Fruit fly (Drosophila melanogaster) whole organism, embryonic: ENCODE results near the gene CG9360.

ENCODE experiments used
- Atf-2 ChIP-seq: fragments of 200-800 bp; sonication (Bioruptor generic); optimal IDR thresholded peaks from 2 replicates; lab custom pipeline; 2016; ENCODE audit warnings: missing biosample characterization, missing genetic modification characterization
- B-H2 ChIP-seq: fragments of 200-800 bp; sonication (Bioruptor generic); optimal IDR thresholded peaks from 2 replicates; lab custom pipeline; 2018; ENCODE audit warnings: missing biosample characterization, mild to moderate bottlenecking, missing genetic modification characterization
- CG13123 ChIP-seq: fragments of 200-800 bp; sonication (Bioruptor generic); optimal IDR thresholded peaks from 2 replicates; lab custom pipeline; 2016; ENCODE audit warnings: missing biosample characterization, missing genetic modification characterization
- CG13287 ChIP-seq: fragments of 200-800 bp; sonication (Bioruptor generic); IDR thresholded peaks from 2 replicates; pipeline ENCODE4 v1.3.6; 2022; ENCODE audit warnings: missing biosample characterization, missing genetic modification characterization; ENCODE audit not compliant: partially characterized antibody
- CG13424 ChIP-seq: fragments of 200-800 bp; sonication (Bioruptor generic); optimal IDR thresholded peaks from 2 replicates; lab custom pipeline; 2019; ENCODE audit warnings: missing biosample characterization, mild to moderate bottlenecking, missing genetic modification characterization, moderate library complexity
- CG14710 ChIP-seq: fragments of 200-800 bp; sonication (Bioruptor generic); optimal IDR thresholded peaks from 3 replicates; lab custom pipeline; 2019; ENCODE audit warnings: missing biosample characterization, mild to moderate bottlenecking, missing genetic modification characterization, moderate library complexity
- CG14860 ChIP-seq: fragments of 200-800 bp; sonication (Bioruptor generic); IDR thresholded peaks from 3 replicates; pipeline ENCODE4 v1.3.6; 2022; ENCODE audit warnings: missing biosample characterization, missing genetic modification characterization; ENCODE audit not compliant: partially characterized antibody
- CG1647 ChIP-seq: fragments of 200-800 bp; sonication (Bioruptor generic); optimal IDR thresholded peaks from 3 replicates; lab custom pipeline; 2016; ENCODE audit warnings: missing biosample characterization, missing genetic modification characterization
- CG16813 ChIP-seq: fragments of 200-800 bp; sonication (Bioruptor generic); IDR thresholded peaks from 3 replicates; pipeline ENCODE4 v1.3.6; 2022; ENCODE audit warnings: missing biosample characterization, missing genetic modification characterization; ENCODE audit not compliant: partially characterized antibody
- CG16863 ChIP-seq: fragments of 200-800 bp; sonication (Bioruptor generic); optimal IDR thresholded peaks from 3 replicates; lab custom pipeline; 2016; ENCODE audit warnings: missing biosample characterization, missing genetic modification characterization
- CG2199 ChIP-seq: fragments of 200-800 bp; sonication (Bioruptor generic); IDR thresholded peaks from 3 replicates; pipeline ENCODE4 v1.3.6; 2022; ENCODE audit warnings: missing biosample characterization, missing genetic modification characterization
- CG3065 ChIP-seq: fragments of 200-800 bp; sonication (Bioruptor generic); optimal IDR thresholded peaks from 2 replicates; lab custom pipeline; 2016; ENCODE audit warnings: missing biosample characterization, missing genetic modification characterization
- CG33213 ChIP-seq: fragments of 200-800 bp; sonication (Bioruptor generic); optimal IDR thresholded peaks from 3 replicates; lab custom pipeline; 2016; ENCODE audit warnings: missing biosample characterization, missing genetic modification characterization
- CG34376 ChIP-seq: fragments of 200-800 bp; sonication (Bioruptor generic); optimal IDR thresholded peaks from 2 replicates; lab custom pipeline; 2018; ENCODE audit warnings: missing biosample characterization, mild to moderate bottlenecking, missing genetic modification characterization
- CG3726 ChIP-seq: fragments of 200-800 bp; sonication (Bioruptor generic); IDR thresholded peaks from 3 replicates; pipeline ENCODE4, ENCODE4 v1.3.6; 2022; ENCODE audit warnings: missing biosample characterization, missing genetic modification characterization
- CG4707 ChIP-seq: fragments of 200-800 bp; sonication (Bioruptor generic); optimal IDR thresholded peaks from 2 replicates; lab custom pipeline; 2018; ENCODE audit warnings: missing biosample characterization, mild to moderate bottlenecking, missing genetic modification characterization, moderate library complexity
- CG8478 ChIP-seq: fragments of >200 bp; optimal IDR thresholded peaks from 2 replicates; lab custom pipeline; 2018
- CG9797 ChIP-seq: fragments of 200-800 bp; sonication (Bioruptor generic); optimal IDR thresholded peaks from 3 replicates; lab custom pipeline; 2018; ENCODE audit warnings: missing biosample characterization, mild to moderate bottlenecking, missing genetic modification characterization
- CTCF ChIP-seq: fragments of 200-800 bp; sonication (Bioruptor generic); optimal IDR thresholded peaks from 2 replicates; lab custom pipeline; 2017; ENCODE audit warnings: missing biosample characterization, mild to moderate bottlenecking, missing genetic modification characterization, moderate library complexity
- Dad ChIP-seq: fragments of 200-800 bp; sonication (Bioruptor generic); optimal IDR thresholded peaks from 3 replicates; lab custom pipeline; 2016; ENCODE audit warnings: missing biosample characterization, missing genetic modification characterization
- Dip3 ChIP-seq: fragments of 200-800 bp; sonication (Bioruptor generic); optimal IDR thresholded peaks from 3 replicates; lab custom pipeline; 2016; ENCODE audit warnings: missing biosample characterization, missing genetic modification characterization
- Drgx ChIP-seq: fragments of 200-800 bp; sonication (Bioruptor generic); IDR thresholded peaks from 2 replicates; pipeline ENCODE4 v1.3.6; 2022; ENCODE audit warnings: missing biosample characterization, missing genetic modification characterization
- Ets97D ChIP-seq: fragments of 200-800 bp; sonication (Bioruptor generic); optimal IDR thresholded peaks from 3 replicates; lab custom pipeline; 2016; ENCODE audit warnings: missing biosample characterization, missing genetic modification characterization
- MESR4 ChIP-seq: fragments of 200-800 bp; sonication (Bioruptor generic); optimal IDR thresholded peaks from 2 replicates; lab custom pipeline; 2018; ENCODE audit warnings: missing biosample characterization, mild to moderate bottlenecking, missing genetic modification characterization, moderate library complexity
- MTF-1 ChIP-seq: fragments of 200-800 bp; sonication (Bioruptor generic); optimal IDR thresholded peaks from 2 replicates; lab custom pipeline; 2018; ENCODE audit warnings: missing biosample characterization, mild to moderate bottlenecking, missing genetic modification characterization, borderline replicate concordance
- Med ChIP-seq: fragments of 200-800 bp; sonication (Bioruptor generic); peaks from one replicate; lab custom pipeline; 2016; ENCODE audit warnings: missing biosample characterization, missing genetic modification characterization, mild to moderate bottlenecking, inconsistent platforms, moderate library complexity
- Meics ChIP-seq: fragments of 200-800 bp; sonication (Bioruptor generic); optimal IDR thresholded peaks from 2 replicates; lab custom pipeline; 2017; ENCODE audit warnings: missing biosample characterization, mild to moderate bottlenecking, missing genetic modification characterization
- Nf-YA ChIP-seq: fragments of 200-800 bp; sonication (Bioruptor generic); IDR thresholded peaks from 2 replicates; pipeline ENCODE4 v1.3.6; 2022; ENCODE audit warnings: missing biosample characterization, missing genetic modification characterization
- Oli ChIP-seq: fragments of 200-800 bp; sonication (Bioruptor generic); optimal IDR thresholded peaks from 2 replicates; lab custom pipeline; 2018; ENCODE audit warnings: missing biosample characterization, mild to moderate bottlenecking, missing genetic modification characterization, moderate library complexity
- Opbp ChIP-seq: fragments of 200-800 bp; sonication (Bioruptor generic); IDR thresholded peaks from 3 replicates; pipeline ENCODE4 v1.3.6; 2022; ENCODE audit warnings: missing biosample characterization, missing genetic modification characterization; ENCODE audit not compliant: partially characterized antibody
- TFAM ChIP-seq: fragments of 200-800 bp; sonication (Bioruptor generic); optimal IDR thresholded peaks from 2 replicates; lab custom pipeline; 2017; ENCODE audit warnings: missing biosample characterization, missing genetic modification characterization, inconsistent platforms
- Tbp ChIP-seq: fragments of >200 bp; optimal IDR thresholded peaks from 2 replicates; lab custom pipeline; 2018; ENCODE audit warnings: missing biosample characterization, missing genetic modification characterization
- bcd ChIP-seq: fragments of 200-800 bp; sonication (Bioruptor generic); optimal IDR thresholded peaks from 2 replicates; lab custom pipeline; 2017; ENCODE audit warnings: missing biosample characterization, mild to moderate bottlenecking, missing genetic modification characterization
- cg ChIP-seq: fragments of 200-800 bp; sonication (Bioruptor generic); optimal IDR thresholded peaks from 3 replicates; lab custom pipeline; 2019; ENCODE audit warnings: missing biosample characterization, mild to moderate bottlenecking, missing genetic modification characterization, moderate library complexity
- exex ChIP-seq: fragments of 200-800 bp; sonication (Bioruptor generic); optimal IDR thresholded peaks from 4 replicates; lab custom pipeline; 2018; ENCODE audit warnings: missing biosample characterization, mild to moderate bottlenecking, missing genetic modification characterization, moderate library complexity
- fu2 ChIP-seq: fragments of 200-800 bp; sonication (Bioruptor generic); optimal IDR thresholded peaks from 2 replicates; lab custom pipeline; 2016; ENCODE audit warnings: missing biosample characterization, missing genetic modification characterization
- ken ChIP-seq: fragments of 200-800 bp; sonication (Bioruptor generic); IDR thresholded peaks from 3 replicates; pipeline ENCODE4 v1.3.6; 2022; ENCODE audit warnings: missing biosample characterization, missing genetic modification characterization
- nerfin-1 ChIP-seq: fragments of 200-800 bp; sonication (Bioruptor generic); optimal IDR thresholded peaks from 3 replicates; lab custom pipeline; 2019; ENCODE audit warnings: missing biosample characterization, mild to moderate bottlenecking, missing genetic modification characterization, moderate library complexity
- pfk ChIP-seq: fragments of 200-800 bp; sonication (Bioruptor generic); optimal IDR thresholded peaks from 2 replicates; lab custom pipeline; 2018; ENCODE audit warnings: missing biosample characterization, mild to moderate bottlenecking, missing genetic modification characterization, moderate library complexity
- salm ChIP-seq: fragments of 200-800 bp; sonication (Bioruptor generic); optimal IDR thresholded peaks from 2 replicates; lab custom pipeline; 2018; ENCODE audit warnings: missing biosample characterization, mild to moderate bottlenecking, missing genetic modification characterization
- sd ChIP-seq: fragments of 200-800 bp; sonication (Bioruptor generic); optimal IDR thresholded peaks from 3 replicates; lab custom pipeline; 2018; ENCODE audit warnings: missing biosample characterization, mild to moderate bottlenecking, missing genetic modification characterization, moderate library complexity
- sug ChIP-seq: fragments of 200-800 bp; optimal IDR thresholded peaks from 2 replicates; lab custom pipeline; 2019; ENCODE audit warnings: missing biosample characterization, mild to moderate bottlenecking, missing genetic modification characterization, moderate library complexity
- toy ChIP-seq: fragments of 200-800 bp; sonication (Bioruptor generic); IDR thresholded peaks from 2 replicates; pipeline ENCODE4 v1.3.6; 2022; ENCODE audit warnings: missing biosample characterization, missing genetic modification characterization
- ttk ChIP-seq: fragments of 200-800 bp; sonication (Bioruptor generic); IDR thresholded peaks from 2 replicates; pipeline ENCODE4 v2.1.2; 2022; ENCODE audit warnings: missing biosample characterization, missing genetic modification characterization
- vfl ChIP-seq: fragments of 200-800 bp; sonication (Bioruptor generic); optimal IDR thresholded peaks from 2 replicates; lab custom pipeline; 2016; ENCODE audit warnings: missing biosample characterization, missing genetic modification characterization
- vvl ChIP-seq: fragments of 200-800 bp; sonication (Bioruptor generic); IDR thresholded peaks from 2 replicates; pipeline ENCODE4 v1.3.6; 2022; ENCODE audit warnings: missing biosample characterization, missing genetic modification characterization
- wek ChIP-seq: fragments of 200-800 bp; sonication (Bioruptor generic); optimal IDR thresholded peaks from 3 replicates; lab custom pipeline; 2018; ENCODE audit warnings: missing biosample characterization, mild to moderate bottlenecking, missing genetic modification characterization, moderate library complexity
- zfh2 ChIP-seq: fragments of 200-800 bp; sonication (Bioruptor generic); optimal IDR thresholded peaks from 2 replicates; lab custom pipeline; 2016; ENCODE audit warnings: missing biosample characterization, missing genetic modification characterization

The CG9360 gene

dm6 chrX:11720138-11720537 lies 44.3 kb downstream of the CG9360 start, which contains the start of gene Tango10 (continued):
- TF ChIP-seq pfk (GFP tag; lab: Kevin White, UChicago), result no peak
- no peak for TF ChIP-seq Nf-YA
- no peak for TF ChIP-seq Oli (tag; lab: Kevin White, UChicago)
- peak; percentile 38 for TF ChIP-seq CG9797 (GFP tag; lab: Kevin White, UChicago)
- no peak for TF ChIP-seq CG4707 (GFP tag; lab: Kevin White, UChicago)
- peak; percentile 81 for TF ChIP-seq CG13424 (tag; lab: Kevin White, UChicago)
- TF ChIP-seq wek (GFP tag; lab: Kevin White, UChicago), result no peak
- TF ChIP-seq Dip3 (GFP tag; lab: Kevin White, UChicago), result peak; percentile 36
- TF ChIP-seq CG33213 (GFP tag; lab: Kevin White, UChicago), result peak; percentile 17
- peak; percentile 46; the same call in 1 of the 2 replicates for TF ChIP-seq vvl (GFP tag; lab: Robert Waterston, UW)
- no peak for TF ChIP-seq CG3065 (GFP tag; lab: Kevin White, UChicago)
- no peak for TF ChIP-seq CG8478
- peak; percentile 20 for TF ChIP-seq bcd (GFP tag; lab: Kevin White, UChicago)
- TF ChIP-seq CTCF, result peak; percentile 24
- TF ChIP-seq vfl, result peak; percentile 27
- TF ChIP-seq B-H2, result no peak
- peak; percentile 12 for TF ChIP-seq exex (tag; lab: Kevin White, UChicago)
- TF ChIP-seq fu2, result peak; percentile 51
- no peak for TF ChIP-seq toy (GFP tag; lab: Robert Waterston, UW)
- TF ChIP-seq MESR4 (GFP tag; lab: Kevin White, UChicago), result peak; percentile 69
- peak; percentile 80 for TF ChIP-seq CG14710
- peak; percentile 2 for TF ChIP-seq Atf-2 (GFP tag; lab: Kevin White, UChicago)
- no peak for TF ChIP-seq Tbp (GFP tag; lab: Kevin White, UChicago)
- TF ChIP-seq CG16813 (GFP tag; lab: Robert Waterston, UW), result peak; percentile 79
- peak; percentile 71; the same call in 2 of the 3 replicates for TF ChIP-seq CG14860 (GFP tag; lab: Robert Waterston, UW)
- no peak for TF ChIP-seq Drgx
- TF ChIP-seq Opbp (GFP tag; lab: Robert Waterston, UW), result peak; percentile 60; the same call in 2 of the 3 replicates
- TF ChIP-seq salm (tag; lab: Kevin White, UChicago), result no peak
- no peak for TF ChIP-seq ttk (GFP tag; lab: Robert Waterston, UW)
- no peak for TF ChIP-seq MTF-1 (GFP tag; lab: Kevin White, UChicago)
- no peak for TF ChIP-seq CG3726 (GFP tag; lab: Robert Waterston, UW)

- TF ChIP-seq CG34376 (GFP tag; lab: Kevin White, UChicago), result peak; percentile 67
- TF ChIP-seq Ets97D, result no peak
- TF ChIP-seq Meics (GFP tag; lab: Kevin White, UChicago), result no peak
- no peak for TF ChIP-seq ken (GFP tag; lab: Robert Waterston, UW)
- peak; percentile 0 for TF ChIP-seq Med
- TF ChIP-seq TFAM (GFP tag; lab: Kevin White, UChicago), result no peak
- no peak for TF ChIP-seq CG2199 (GFP tag; lab: Robert Waterston, UW)
- TF ChIP-seq Dip3 (GFP tag; lab: Kevin White, UChicago), result no peak
- TF ChIP-seq CG13123 (GFP tag; lab: Kevin White, UChicago), result no peak
- no peak for TF ChIP-seq sd
- no peak for TF ChIP-seq bcd (GFP tag; lab: Kevin White, UChicago)
- no peak for TF ChIP-seq zfh2 (GFP tag; lab: Kevin White, UChicago)
- peak; percentile 42 for TF ChIP-seq sug (tag; lab: Kevin White, UChicago)
- TF ChIP-seq CG1647, result no peak
- no peak for TF ChIP-seq CG13287 (GFP tag; lab: Robert Waterston, UW)
- TF ChIP-seq cg (GFP tag; lab: Kevin White, UChicago), result no peak
- peak; percentile 73 for TF ChIP-seq exex (tag; lab: Kevin White, UChicago)
- no peak for TF ChIP-seq nerfin-1 (tag; lab: Kevin White, UChicago)
- TF ChIP-seq CG16863, result no peak
- TF ChIP-seq Dad, result no peak
Observed at dm6 chrX:11717892-11718291, 46.5 kb downstream of the CG9360 start.
